Worm (Caenorhabditis elegans): ENCODE data around the gene F09C6.10.

The F09C6.10 gene

DNA sequence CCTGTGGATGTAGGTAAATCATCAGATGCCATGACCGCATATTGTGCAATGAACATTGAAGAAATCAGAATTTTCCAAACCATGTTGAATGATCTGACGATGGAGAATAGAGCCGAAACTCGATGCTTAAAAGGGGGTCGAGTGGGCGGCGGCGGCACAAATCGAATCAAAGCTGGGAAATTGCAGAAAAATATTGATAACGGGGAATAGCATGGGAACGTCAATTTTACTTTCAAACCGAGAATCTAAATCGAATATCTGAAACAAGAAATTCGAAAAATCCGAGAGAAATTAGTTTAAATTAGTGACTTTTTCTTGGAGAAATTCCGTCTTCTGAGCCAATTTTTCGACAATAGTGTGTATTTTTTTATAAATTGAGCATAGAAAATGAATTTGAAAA is at the start of gene F09C6.10:
TSS of gene F09C6.10 (minus strand) at position 101 of the 400 bp plus-strand sequence.
- TF ChIP-seq Y75B8A.6 (GFP tag; IDR thresholded peaks at IDR 0.05) (no peak), ZK546.5 (tag; optimal IDR thresholded peaks at IDR 0.05) (no peak), F49E8.2 (tag; optimal IDR thresholded peaks at IDR 0.05; ENCODE audit: borderline replicate concordance) (no peak), egl-27 (tag; optimal IDR thresholded peaks at IDR 0.05) (no peak), sdz-12 (GFP tag; optimal IDR thresholded peaks at IDR 0.05) (no peak), lir-3 (tag; optimal IDR thresholded peaks at IDR 0.05) (no peak), nhr-77 (tag; optimal IDR thresholded peaks at IDR 0.05) (no peak), snpc-1.2 (GFP tag; IDR thresholded peaks at IDR 0.05) (no peak), jun-1 (tag; optimal IDR thresholded peaks at IDR 0.05) (no peak), ceh-44 (GFP tag; IDR thresholded peaks at IDR 0.05) (no peak), madf-5 (GFP tag; IDR thresholded peaks at IDR 0.05) (no peak), nhr-28 (tag; optimal IDR thresholded peaks at IDR 0.05) (no peak)

- TF ChIP-seq D1046.2 (GFP tag; IDR thresholded peaks at IDR 0.05) (no peak), nhr-77 (tag; optimal IDR thresholded peaks at IDR 0.05) (peak; percentile 87), unc-39 (tag; optimal IDR thresholded peaks at IDR 0.05) (no peak), ceh-62 (tag; optimal IDR thresholded peaks at IDR 0.05) (no peak), vab-7 (GFP tag; IDR thresholded peaks at IDR 0.05) (peak; percentile 45; the same call in 1 of the 2 replicates), aha-1 (tag) (peak; percentile 98), spr-1 (tag; optimal IDR thresholded peaks at IDR 0.05) (peak; percentile 54), F37D6.2 (tag; optimal IDR thresholded peaks at IDR 0.05) (peak; percentile 55), mdl-1 (tag; optimal IDR thresholded peaks at IDR 0.05) (peak in 1 of 2 experiments; percentile 37), duxl-1 (tag; optimal IDR thresholded peaks at IDR 0.05; ENCODE audit: poor library complexity) (peak; percentile 95), lsy-2 (tag; optimal IDR thresholded peaks at IDR 0.05) (peak; percentile 22 to 93), F10B5.3 (tag; optimal IDR thresholded peaks at IDR 0.05) (no peak), unc-130 (GFP tag; optimal IDR thresholded peaks at IDR 0.05) (peak; percentile 39), zfp-2 (tag; optimal IDR thresholded peaks at IDR 0.05) (peak; percentile 41), zfp-3 (GFP tag; conservative IDR thresholded peaks at IDR 0.05) (0 out of 2 replicates have a peak, but pooled peaks have one; percentile 39), nhr-6 (tag; optimal IDR thresholded peaks at IDR 0.05) (peak; percentile 94), ztf-7 (tag; optimal IDR thresholded peaks at IDR 0.05) (peak; percentile 80), ctbp-1 (GFP tag; IDR thresholded peaks at IDR 0.05) (no peak), pha-4 (GFP tag; IDR thresholded peaks at IDR 0.05) (peak; percentile 43; the same call in 1 of the 2 replicates), pha-4 (tag; optimal IDR thresholded peaks at IDR 0.05) (peak; percentile 34), nhr-76 (tag; optimal IDR thresholded peaks at IDR 0.05) (peak; percentile 4), ceh-20 (GFP tag; IDR thresholded peaks at IDR 0.05) (peak; percentile 90), Y48G9A.11 (GFP tag; IDR thresholded peaks at IDR 0.05) (0 out of 2 replicates have a peak, but pooled peaks have one; percentile 8), mep-1 (tag; optimal IDR thresholded peaks at IDR 0.05) (peak; percentile 86), F49E8.2 (tag; optimal IDR thresholded peaks at IDR 0.05; ENCODE audit: borderline replicate concordance) (peak; percentile 12), nhr-48 (tag; optimal IDR thresholded peaks at IDR 0.05) (no peak), nhr-42 (GFP tag; IDR thresholded peaks at IDR 0.05) (peak; percentile 38; the same call in 1 of the 2 replicates), unc-62 (GFP tag; optimal IDR thresholded peaks at IDR 0.05 in 1 of 2) (peak in 1 of 2 experiments; percentile 92), unc-62 (tag; optimal IDR thresholded peaks at IDR 0.05) (no peak), ama-1 (optimal IDR thresholded peaks at IDR 0.05) (peak; percentile 66), arid-1 (GFP tag; conservative IDR thresholded peaks at IDR 0.05) (0 out of 2 replicates have a peak, but pooled peaks have one; percentile 64), F44E2.7 (GFP tag; IDR thresholded peaks at IDR 0.05) (no peak), aly-2 (tag; optimal IDR thresholded peaks at IDR 0.05) (no peak), ceh-44 (GFP tag; IDR thresholded peaks at IDR 0.05) (peak; percentile 61; the same call in 1 of the 2 replicates), ces-1 (GFP tag; optimal IDR thresholded peaks at IDR 0.05) (peak; percentile 45), nhr-28 (tag; optimal IDR thresholded peaks at IDR 0.05) (peak; percentile 79), snpc-4 (tag; optimal IDR thresholded peaks at IDR 0.05) (peak; percentile 77), tra-1 (GFP tag; IDR thresholded peaks at IDR 0.05) (no peak), hlh-11 (tag; optimal IDR thresholded peaks at IDR 0.05) (peak; percentile 77), dpl-1 (GFP tag; optimal IDR thresholded peaks at IDR 0.05) (peak; percentile 100), nhr-11 (tag; optimal IDR thresholded peaks at IDR 0.05) (peak; percentile 78), zag-1 (tag; optimal IDR thresholded peaks at IDR 0.05) (no peak), lir-3 (tag; optimal IDR thresholded peaks at IDR 0.05) (no peak)
Measured at ce11 chrV:16965655-16966054, 49.7 kb upstream of the F09C6.10 start, which contains the start of gene efl-1. efl-1 (minus strand) TSS chrV:16965675.

All from whole organism, L4 larva.